Fruit fly (Drosophila melanogaster) whole organism, embryonic: Measurements from ENCODE around the gene CG17108.

Source experiments
- CG10431 ChIP-seq: fragments of 200-800 bp; sonication (Bioruptor generic); optimal IDR thresholded peaks from 3 replicates; lab custom pipeline; 2018; ENCODE audit warnings: missing biosample characterization, mild to moderate bottlenecking, missing genetic modification characterization
- CG15696 ChIP-seq: fragments of 200-800 bp; sonication (Bioruptor generic); optimal IDR thresholded peaks from 2 replicates; lab custom pipeline; 2019; ENCODE audit warnings: missing biosample characterization, mild to moderate bottlenecking, missing genetic modification characterization, moderate library complexity
- CG16815 ChIP-seq: fragments of 200-800 bp; sonication (Bioruptor generic); optimal IDR thresholded peaks from 3 replicates; lab custom pipeline; 2017; ENCODE audit warnings: missing biosample characterization, mild to moderate bottlenecking, missing genetic modification characterization
- CG17328 ChIP-seq: fragments of 200-800 bp; sonication (Bioruptor generic); IDR thresholded peaks from 2 replicates; pipeline ENCODE4 v1.3.6; 2022; ENCODE audit warnings: missing biosample characterization, missing genetic modification characterization
- CG18011 ChIP-seq: fragments of 200-800 bp; sonication (Bioruptor generic); optimal IDR thresholded peaks from 2 replicates; lab custom pipeline; 2017; ENCODE audit warnings: missing biosample characterization, missing genetic modification characterization, mild to moderate bottlenecking, moderate library complexity, missing genotype
- CG18476 ChIP-seq: fragments of 200-800 bp; sonication (Bioruptor generic); optimal IDR thresholded peaks from 2 replicates; lab custom pipeline; 2016; ENCODE audit warnings: missing biosample characterization, mild to moderate bottlenecking, missing genetic modification characterization
- CG2199 ChIP-seq: fragments of 200-800 bp; sonication (Bioruptor generic); IDR thresholded peaks from 3 replicates; pipeline ENCODE4 v1.3.6; 2022; ENCODE audit warnings: missing biosample characterization, missing genetic modification characterization
- CG2678 ChIP-seq: fragments of 200-800 bp; sonication (Bioruptor generic); optimal IDR thresholded peaks from 3 replicates; lab custom pipeline; 2019; ENCODE audit warnings: missing biosample characterization, mild to moderate bottlenecking, missing genetic modification characterization, moderate library complexity
- CG31224 ChIP-seq: fragments of 200-800 bp; sonication (Bioruptor generic); IDR thresholded peaks from 2 replicates; pipeline ENCODE4 v1.3.6; 2022; ENCODE audit warnings: missing biosample characterization, missing genetic modification characterization
- CG31388 ChIP-seq: fragments of 200-800 bp; sonication (Bioruptor generic); optimal IDR thresholded peaks from 2 replicates; lab custom pipeline; 2016; ENCODE audit warnings: missing biosample characterization, missing genetic modification characterization
- CG4328 ChIP-seq: fragments of 200-800 bp; sonication (Bioruptor generic); optimal IDR thresholded peaks from 3 replicates; lab custom pipeline; 2017; ENCODE audit warnings: missing biosample characterization, missing genetic modification reagents, missing genetic modification characterization
- CG43689 ChIP-seq: fragments of 200-800 bp; sonication (Bioruptor generic); IDR thresholded peaks from 2 replicates; pipeline ENCODE4 v1.3.6; 2022; ENCODE audit warnings: missing biosample characterization, missing genetic modification characterization
- CG4707 ChIP-seq: fragments of 200-800 bp; sonication (Bioruptor generic); optimal IDR thresholded peaks from 2 replicates; lab custom pipeline; 2018; ENCODE audit warnings: missing biosample characterization, mild to moderate bottlenecking, missing genetic modification characterization, moderate library complexity
- CG6272 ChIP-seq: fragments of 200-800 bp; sonication (Bioruptor generic); IDR thresholded peaks from 2 replicates; pipeline ENCODE4 v1.3.6; 2022; ENCODE audit warnings: missing biosample characterization, missing genetic modification characterization
- CG6683 ChIP-seq: fragments of 200-800 bp; sonication (Bioruptor generic); optimal IDR thresholded peaks from 2 replicates; lab custom pipeline; 2017; ENCODE audit warnings: missing biosample characterization, mild to moderate bottlenecking, missing genetic modification characterization, missing genetic modification reagents
- CG8089 ChIP-seq: fragments of 200-800 bp; sonication (Bioruptor generic); optimal IDR thresholded peaks from 3 replicates; lab custom pipeline; 2016; ENCODE audit warnings: missing biosample characterization, missing genetic modification characterization
- CG8944 ChIP-seq: fragments of 200-800 bp; sonication (Bioruptor generic); optimal IDR thresholded peaks from 3 replicates; lab custom pipeline; 2016; ENCODE audit warnings: missing biosample characterization, missing genetic modification characterization
- CHES-1-like ChIP-seq: fragments of 200-800 bp; sonication (Bioruptor generic); optimal IDR thresholded peaks from 2 replicates; lab custom pipeline; 2016; ENCODE audit warnings: missing biosample characterization, missing genetic modification characterization
- CoRest ChIP-seq: fragments of 200-800 bp; sonication (Bioruptor generic); optimal IDR thresholded peaks from 3 replicates; lab custom pipeline; 2018; ENCODE audit warnings: missing biosample characterization, mild to moderate bottlenecking, missing genetic modification characterization, moderate library complexity
- Deaf1 ChIP-seq: fragments of 200-800 bp; optimal IDR thresholded peaks from 3 replicates; lab custom pipeline; 2019; ENCODE audit warnings: missing biosample characterization, mild to moderate bottlenecking, missing genetic modification characterization, moderate library complexity
- Dip3 ChIP-seq: fragments of 200-800 bp; sonication (Bioruptor generic); optimal IDR thresholded peaks from 3 replicates; lab custom pipeline; 2016; ENCODE audit warnings: missing biosample characterization, missing genetic modification characterization
- Dref ChIP-seq: fragments of 200-800 bp; sonication (Bioruptor generic); IDR thresholded peaks from 2 replicates; pipeline ENCODE4 v1.3.6; 2022; ENCODE audit warnings: missing biosample characterization, missing genetic modification characterization
- ERR ChIP-seq: fragments of 200-800 bp; sonication (Bioruptor generic); optimal IDR thresholded peaks from 2 replicates; lab custom pipeline; 2016; ENCODE audit warnings: missing biosample characterization, missing genetic modification characterization
- HLH3B ChIP-seq: fragments of 200-800 bp; sonication (Bioruptor generic); IDR thresholded peaks from 2 replicates; pipeline ENCODE4 v1.3.6; 2022; ENCODE audit warnings: missing biosample characterization, missing genetic modification characterization
- HmgD ChIP-seq: fragments of 200-800 bp; sonication (Bioruptor generic); optimal IDR thresholded peaks from 3 replicates; lab custom pipeline; 2016; ENCODE audit warnings: missing biosample characterization, missing genetic modification characterization
- MBD-R2 ChIP-seq: fragments of 200-800 bp; sonication (Bioruptor generic); IDR thresholded peaks from 2 replicates; pipeline ENCODE4 v1.3.6; 2022; ENCODE audit warnings: missing biosample characterization, missing genetic modification characterization
- Med ChIP-seq: fragments of 200-800 bp; sonication (Bioruptor generic); peaks from one replicate; lab custom pipeline; 2016; ENCODE audit warnings: missing biosample characterization, missing genetic modification characterization, mild to moderate bottlenecking, inconsistent platforms, moderate library complexity
- Opbp ChIP-seq: fragments of 200-800 bp; sonication (Bioruptor generic); IDR thresholded peaks from 3 replicates; pipeline ENCODE4 v1.3.6; 2022; ENCODE audit warnings: missing biosample characterization, missing genetic modification characterization; ENCODE audit not compliant: partially characterized antibody
- Rfx ChIP-seq: fragments of 200-800 bp; sonication (Bioruptor generic); IDR thresholded peaks from 2 replicates; pipeline ENCODE4 v1.3.6; 2022; ENCODE audit warnings: missing biosample characterization, missing genetic modification characterization
- Xrp1 ChIP-seq: fragments of 200-800 bp; sonication (Bioruptor generic); IDR thresholded peaks from 2 replicates; pipeline ENCODE4 v1.3.6; 2022; ENCODE audit warnings: missing biosample characterization, missing genetic modification characterization
- ac ChIP-seq: fragments of 200-800 bp; sonication (Bioruptor generic); optimal IDR thresholded peaks from 3 replicates; lab custom pipeline; 2017; ENCODE audit warnings: missing biosample characterization, mild to moderate bottlenecking, missing genetic modification characterization
- bcd ChIP-seq: fragments of 200-800 bp; sonication (Bioruptor generic); optimal IDR thresholded peaks from 2 replicates; lab custom pipeline; 2017; ENCODE audit warnings: missing biosample characterization, mild to moderate bottlenecking, missing genetic modification characterization
- ci ChIP-seq: fragments of 200-800 bp; sonication (Bioruptor generic); IDR thresholded peaks from 3 replicates; pipeline ENCODE4 v1.3.6; 2022; ENCODE audit warnings: missing biosample characterization, missing genetic modification characterization
- ewg ChIP-seq: fragments of 200-800 bp; sonication (Bioruptor generic); optimal IDR thresholded peaks from 3 replicates; lab custom pipeline; 2017; ENCODE audit warnings: mild to moderate bottlenecking, missing biosample characterization, missing genetic modification reagents, missing genetic modification characterization
- hkb ChIP-seq, 2 experiments: fragments of 200-800 bp in 1 of 2; fragments of >200 bp in 1 of 2; sonication (Bioruptor generic) in 1 of 2; IDR thresholded peaks in 1 of 2; optimal IDR thresholded peaks in 1 of 2; 2 replicates each; pipeline versions ENCODE4 v1.3.6 to Lab custom; 2017 to 2022; ENCODE audit warnings: missing biosample characterization in 1 of 2, missing genetic modification characterization in 1 of 2
- jumu ChIP-seq: fragments of 200-800 bp; sonication (Bioruptor generic); optimal IDR thresholded peaks from 3 replicates; lab custom pipeline; 2016; ENCODE audit warnings: missing biosample characterization, missing genetic modification characterization
- klu ChIP-seq: fragments of 200-800 bp; sonication (Bioruptor generic); IDR thresholded peaks from 2 replicates; pipeline ENCODE4 v1.3.6; 2022; ENCODE audit warnings: missing biosample characterization, missing genetic modification characterization
- kni ChIP-seq: fragments of 200-800 bp; sonication (Bioruptor generic); optimal IDR thresholded peaks from 3 replicates; lab custom pipeline; 2017; ENCODE audit warnings: mild to moderate bottlenecking, missing biosample characterization, missing genetic modification reagents, missing genetic modification characterization
- lmd ChIP-seq: fragments of 200-800 bp; sonication (Bioruptor generic); IDR thresholded peaks from 2 replicates; pipeline ENCODE4 v1.3.6; 2022; ENCODE audit warnings: missing biosample characterization, missing genetic modification characterization
- mirr ChIP-seq: fragments of 200-800 bp; sonication (Bioruptor generic); optimal IDR thresholded peaks from 3 replicates; lab custom pipeline; 2018; ENCODE audit warnings: missing biosample characterization, mild to moderate bottlenecking, missing genetic modification characterization
- mld ChIP-seq: fragments of 200-800 bp; sonication (Bioruptor generic); IDR thresholded peaks from 3 replicates; pipeline ENCODE4 v1.3.6; 2022; ENCODE audit warnings: missing biosample characterization, missing genetic modification characterization; ENCODE audit not compliant: partially characterized antibody
- nmo ChIP-seq: fragments of 200-800 bp; sonication (Bioruptor generic); optimal IDR thresholded peaks from 2 replicates; lab custom pipeline; 2018; ENCODE audit warnings: missing biosample characterization, mild to moderate bottlenecking, missing genetic modification characterization, moderate library complexity
- pzg ChIP-seq: fragments of 200-800 bp; sonication (Bioruptor generic); optimal IDR thresholded peaks from 3 replicates; lab custom pipeline; 2018; ENCODE audit warnings: missing biosample characterization, mild to moderate bottlenecking, missing genetic modification characterization, moderate library complexity
- sob ChIP-seq: fragments of 200-800 bp; sonication (Bioruptor generic); IDR thresholded peaks from 2 replicates; pipeline ENCODE4 v1.3.6; 2022; ENCODE audit warnings: missing biosample characterization, missing genetic modification characterization
- ssp ChIP-seq: fragments of 200-800 bp; sonication (Bioruptor generic); IDR thresholded peaks from 2 replicates; pipeline ENCODE4 v1.3.6; 2022; ENCODE audit warnings: missing biosample characterization, missing genetic modification characterization
- tap ChIP-seq: fragments of 200-800 bp; optimal IDR thresholded peaks from 3 replicates; lab custom pipeline; 2019; ENCODE audit warnings: missing biosample characterization, mild to moderate bottlenecking, missing genetic modification characterization, moderate library complexity
- tgo ChIP-seq: fragments of 200-800 bp; sonication (Bioruptor generic); IDR thresholded peaks from 3 replicates; pipeline ENCODE4 v1.3.6; 2022; ENCODE audit warnings: missing biosample characterization, missing genetic modification characterization
- tll ChIP-seq, 2 experiments: fragments of 200-800 bp in 1 of 2; fragments of >200 bp in 1 of 2; sonication (Bioruptor generic) in 1 of 2; optimal IDR thresholded peaks; 2 replicates each; lab custom pipeline; 2017 to 2019; ENCODE audit warnings: missing biosample characterization in 2 of 2, missing genetic modification characterization in 2 of 2, mild to moderate bottlenecking in 1 of 2, moderate library complexity in 1 of 2
- ttk ChIP-seq: fragments of 200-800 bp; sonication (Bioruptor generic); IDR thresholded peaks from 2 replicates; pipeline ENCODE4 v2.1.2; 2022; ENCODE audit warnings: missing biosample characterization, missing genetic modification characterization
- usp ChIP-seq: fragments of >200 bp; optimal IDR thresholded peaks from 2 replicates; lab custom pipeline; 2017; ENCODE audit warnings: missing biosample characterization, missing genetic modification characterization
- wor ChIP-seq: fragments of 200-800 bp; sonication (Bioruptor generic); IDR thresholded peaks from 2 replicates; pipeline ENCODE4 v1.3.6; 2022; ENCODE audit warnings: missing biosample characterization, missing genetic modification characterization
- yki ChIP-seq: fragments of >200 bp; optimal IDR thresholded peaks from 3 replicates; lab custom pipeline; 2018

CG17108 gene

DNA sequence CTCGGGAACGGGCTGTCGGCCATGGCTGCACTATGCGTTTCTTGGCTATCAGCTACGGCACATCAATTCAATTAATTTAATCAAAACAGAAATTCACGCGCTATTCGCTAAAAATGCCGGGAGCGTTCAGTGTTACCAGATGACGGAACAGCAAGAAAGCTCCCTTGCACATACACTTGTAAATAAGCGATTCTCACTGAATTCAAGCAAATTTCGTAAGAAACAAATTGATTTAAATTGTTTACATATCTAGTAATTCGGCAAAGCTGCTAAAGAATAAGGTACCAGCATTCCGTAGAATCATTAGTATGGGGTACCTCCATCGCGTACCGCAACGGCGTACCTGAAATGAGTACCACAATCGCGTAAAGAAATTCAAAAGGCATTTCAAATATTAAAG lies 42.0 kb upstream of the CG17108 start, which contains the start of gene Nup107 (continued):
- TF ChIP-seq HmgD (no peak), Dip3 (GFP tag; lab: Kevin White, UChicago) (no peak), Med (GFP tag; lab: Kevin White, UChicago) (peak; percentile 72), Dref (GFP tag; lab: Robert Waterston, UW) (peak; percentile 44), jumu (GFP tag; lab: Kevin White, UChicago) (no peak), sob (GFP tag; lab: Robert Waterston, UW) (no peak; the same call in 1 of the 2 replicates), ERR (no peak), kni (GFP tag; lab: Kevin White, UChicago) (no peak), pzg (GFP tag; lab: Kevin White, UChicago) (peak; percentile 73), CoRest (tag; lab: Kevin White, UChicago) (peak; percentile 30), ewg (GFP tag; lab: Kevin White, UChicago) (no peak), tgo (GFP tag; lab: Robert Waterston, UW) (no peak), ttk (GFP tag; lab: Robert Waterston, UW) (no peak), CG6272 (GFP tag; lab: Robert Waterston, UW) (peak; percentile 25; the same call in 1 of the 2 replicates), yki (lab: Kevin White, UChicago) (no peak), CG8944 (GFP tag; lab: Kevin White, UChicago) (no peak), MBD-R2 (GFP tag; lab: Robert Waterston, UW) (peak; percentile 85), CG18476 (GFP tag; lab: Kevin White, UChicago) (no peak), Deaf1 (tag; lab: Kevin White, UChicago) (no peak), ssp (peak; percentile 96), CG4328 (GFP tag; lab: Kevin White, UChicago) (no peak), wor (GFP tag; lab: Robert Waterston, UW) (no peak), tll (GFP tag; optimal IDR thresholded peaks at IDR 0.05; lab: Kevin White, UChicago) (no peak), ac (no peak), usp (GFP tag; lab: Kevin White, UChicago) (no peak), bcd (GFP tag; lab: Kevin White, UChicago) (peak; percentile 2), Rfx (GFP tag; lab: Robert Waterston, UW) (peak; percentile 34; the same call in 1 of the 2 replicates), CG16815 (GFP tag; lab: Kevin White, UChicago) (no peak), CG15696 (no peak), nmo (GFP tag; lab: Kevin White, UChicago) (peak; percentile 52), mirr (GFP tag; lab: Kevin White, UChicago) (no peak), CG18011 (no peak), CHES-1-like (GFP tag; lab: Kevin White, UChicago) (peak; percentile 6), CG2678 (tag; lab: Kevin White, UChicago) (no peak), CG4707 (GFP tag; lab: Kevin White, UChicago) (no peak), CG6683 (GFP tag; lab: Kevin White, UChicago) (no peak), lmd (GFP tag; lab: Robert Waterston, UW) (peak; percentile 5; the same call in 1 of the 2 replicates), CG8089 (no peak), Xrp1 (no peak), CG17328 (GFP tag; lab: Robert Waterston, UW) (no peak), HLH3B (GFP tag; lab: Robert Waterston, UW) (no peak), CG31224 (no peak), mld (no peak), klu (GFP tag; lab: Robert Waterston, UW) (no peak), ci (no peak), Opbp (GFP tag; lab: Robert Waterston, UW) (0 out of 3 replicates have a peak, but pooled peaks have one; percentile 39), CG10431 (GFP tag; lab: Kevin White, UChicago) (no peak), CG2199 (GFP tag; lab: Robert Waterston, UW) (no peak), CG31388 (GFP tag; lab: Kevin White, UChicago) (no peak), hkb (optimal IDR thresholded peaks at IDR 0.05; lab: Kevin White, UChicago) (no peak), hkb (GFP tag; IDR thresholded peaks at IDR 0.05; lab: Robert Waterston, UW) (no peak), tap (tag; lab: Kevin White, UChicago) (no peak), CG43689 (GFP tag; lab: Robert Waterston, UW) (no peak)
